Worm (Caenorhabditis elegans): ENCODE results near the gene T05C7.4.

DNA sequence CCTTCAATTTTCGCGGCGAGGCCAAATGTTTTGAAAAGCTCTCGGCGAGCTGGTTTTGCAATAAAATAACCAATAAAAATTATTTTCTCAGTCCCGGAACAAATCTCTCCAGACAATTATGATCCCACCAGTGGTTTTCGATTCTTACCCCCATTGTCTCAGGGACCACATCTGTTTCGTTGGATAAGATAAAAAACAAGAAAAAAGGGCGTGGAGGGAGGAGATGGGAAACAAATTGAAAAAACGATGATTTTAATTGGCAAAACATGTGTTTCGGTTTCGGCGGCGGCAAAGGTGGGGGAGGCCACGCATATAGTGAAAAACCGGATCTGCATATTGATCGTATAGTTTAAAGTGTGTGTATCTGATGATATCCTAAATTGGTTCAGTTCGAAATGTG lies 27.5 kb upstream of the T05C7.4 start:
- TF ChIP-seq him-1 (tag; optimal IDR thresholded peaks at IDR 0.05) (no peak), ekl-4 (GFP tag; IDR thresholded peaks at IDR 0.05) (no peak), ztf-26 (tag; optimal IDR thresholded peaks at IDR 0.05) (no peak), ama-1 (optimal IDR thresholded peaks at IDR 0.05) (no peak), ama-1 (GFP tag; optimal IDR thresholded peaks at IDR 0.05) (no peak), T07F8.4 (tag; optimal IDR thresholded peaks at IDR 0.05) (no peak), mel-28 (tag; optimal IDR thresholded peaks at IDR 0.05; ENCODE audit: borderline replicate concordance) (no peak), C17E4.6 (GFP tag; IDR thresholded peaks at IDR 0.05) (no peak), sea-2 (GFP tag; IDR thresholded peaks at IDR 0.05) (no peak), chd-7 (tag; optimal IDR thresholded peaks at IDR 0.05) (no peak), snpc-4 (GFP tag; optimal IDR thresholded peaks at IDR 0.05) (no peak), snpc-4 (tag; optimal IDR thresholded peaks at IDR 0.05) (no peak), pha-4 (tag; optimal IDR thresholded peaks at IDR 0.05) (no peak), hrde-1 (tag; optimal IDR thresholded peaks at IDR 0.05; ENCODE audit: borderline replicate concordance) (no peak)

Data from whole organism, young adult.